Fruit fly (Drosophila melanogaster): ENCODE data around the gene CG10132.

CG10132 gene

dm6 chr2L:19512184-19512583 is 6.4 kb upstream of the CG10132 start:
- TF ChIP-seq OdsH (GFP tag; optimal IDR thresholded peaks at IDR 0.05) = no peak
- no peak for TF ChIP-seq Rel (GFP tag; optimal IDR thresholded peaks at IDR 0.05)
- TF ChIP-seq Rel (tag; optimal IDR thresholded peaks at IDR 0.05) = no peak
- TF ChIP-seq Abd-B (GFP tag; optimal IDR thresholded peaks at IDR 0.05) = no peak
- TF ChIP-seq jim (GFP tag; optimal IDR thresholded peaks at IDR 0.05) = no peak
- TF ChIP-seq dsf (GFP tag; optimal IDR thresholded peaks at IDR 0.05; ENCODE audit: borderline replicate concordance) = no peak
- no peak for TF ChIP-seq sage (GFP tag; optimal IDR thresholded peaks at IDR 0.05)
- TF ChIP-seq Dfd (GFP tag; optimal IDR thresholded peaks at IDR 0.05) = no peak
- no peak for TF ChIP-seq woc (GFP tag; optimal IDR thresholded peaks at IDR 0.05)
- no peak for TF ChIP-seq dl (GFP tag; optimal IDR thresholded peaks at IDR 0.05; ENCODE audit: insufficient read depth in 1 of 2, partially characterized antibody in 2 of 2)
- no peak for TF ChIP-seq h (GFP tag; optimal IDR thresholded peaks at IDR 0.05)
- TF ChIP-seq lola (GFP tag; optimal IDR thresholded peaks at IDR 0.05) = no peak

DNA sequence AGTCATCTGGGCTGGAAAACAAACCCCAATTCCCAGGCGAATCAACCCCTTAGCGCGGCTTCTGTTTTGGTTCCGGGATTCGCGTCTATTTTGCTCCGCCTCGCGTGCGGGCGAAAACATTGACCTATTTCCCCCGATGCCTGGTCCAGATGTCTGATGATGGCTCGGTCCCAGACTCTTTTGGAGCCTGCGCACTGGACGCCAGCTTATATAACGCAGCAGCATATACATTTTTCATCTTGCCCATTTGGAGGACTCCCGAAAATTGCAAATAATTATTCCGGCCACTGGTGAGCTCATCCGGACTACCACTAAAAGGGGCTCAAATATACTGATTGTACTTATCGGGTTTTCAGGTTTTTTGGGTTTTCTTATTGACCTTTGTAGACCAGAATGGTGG is 2.6 kb upstream of the CG10132 start:
- TF ChIP-seq ey (GFP tag; optimal IDR thresholded peaks at IDR 0.05) (no peak), foxo (GFP tag; optimal IDR thresholded peaks at IDR 0.05) (no peak), psq (GFP tag; optimal IDR thresholded peaks at IDR 0.05) (peak; percentile 34), Dfd (GFP tag; optimal IDR thresholded peaks at IDR 0.05) (no peak)

dm6 chr2L:19517154-19517814 is 1.3 kb upstream of the CG10132 start, which contains the start of gene Hasp:
Gene Hasp, minus strand, starts transcription at chr2L:19517204.
- no peak for TF ChIP-seq woc (GFP tag; optimal IDR thresholded peaks at IDR 0.05)
- no peak for TF ChIP-seq lola (GFP tag; optimal IDR thresholded peaks at IDR 0.05)
- peak; percentile 17 for TF ChIP-seq HLH106 (tag; optimal IDR thresholded peaks at IDR 0.05)

dm6 chr2L:19519611-19520010 is 987 bp downstream of the CG10132 start:
- TF ChIP-seq CrebA (GFP tag; optimal IDR thresholded peaks at IDR 0.05; ENCODE audit: borderline replicate concordance) = no peak

DNA sequence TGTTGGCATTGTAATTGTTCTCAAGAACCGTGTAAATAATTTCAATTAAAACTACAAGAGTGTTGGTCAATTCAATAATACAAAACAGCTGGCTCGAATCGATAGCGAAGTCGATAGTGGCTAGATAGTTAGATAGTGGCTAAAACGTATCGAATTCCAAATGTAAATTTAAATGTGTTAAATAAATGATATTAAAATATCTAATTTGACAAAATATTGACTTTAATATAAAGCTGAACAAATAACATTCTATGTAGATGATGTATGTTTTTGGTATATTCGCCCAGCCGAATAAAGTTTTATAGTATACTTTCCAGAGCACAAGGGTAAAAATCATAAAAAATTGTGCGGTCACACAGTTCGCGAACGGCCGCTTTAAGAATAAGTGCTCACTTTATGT is 7.7 kb downstream of the CG10132 start, which contains the start of the genes Dpm1 and CG10137:
Gene Dpm1, minus strand, starts transcription at position 53 of the 400 bp plus-strand sequence.
Gene CG10137, plus strand, starts transcription at position 371 of the 400 bp plus-strand sequence.
- TF ChIP-seq fru (GFP tag; optimal IDR thresholded peaks at IDR 0.05) (no peak), sage (GFP tag; optimal IDR thresholded peaks at IDR 0.05) (peak; percentile 30), Hr78 (GFP tag; optimal IDR thresholded peaks at IDR 0.05) (no peak), tai (GFP tag; optimal IDR thresholded peaks at IDR 0.05) (no peak), Myc (optimal IDR thresholded peaks at IDR 0.05) (peak; percentile 51), usp (GFP tag; optimal IDR thresholded peaks at IDR 0.05) (no peak), Mio (GFP tag; optimal IDR thresholded peaks at IDR 0.05) (no peak), CrebA (GFP tag; optimal IDR thresholded peaks at IDR 0.05; ENCODE audit: borderline replicate concordance) (no peak), CG9705 (GFP tag; optimal IDR thresholded peaks at IDR 0.05) (no peak), Vsx2 (GFP tag; optimal IDR thresholded peaks at IDR 0.05; ENCODE audit: partially characterized antibody) (no peak), h (GFP tag; optimal IDR thresholded peaks at IDR 0.05) (peak; percentile 25), rgr (GFP tag; optimal IDR thresholded peaks at IDR 0.05) (peak; percentile 19), GATAd (GFP tag; optimal IDR thresholded peaks at IDR 0.05) (no peak), Sp1 (GFP tag; optimal IDR thresholded peaks at IDR 0.05) (no peak), pan (optimal IDR thresholded peaks at IDR 0.05) (no peak), Hr83 (GFP tag; optimal IDR thresholded peaks at IDR 0.05; ENCODE audit: poor library complexity, severe bottlenecking) (no peak), N (GFP tag; optimal IDR thresholded peaks at IDR 0.05) (no peak), dl (GFP tag; optimal IDR thresholded peaks at IDR 0.05; ENCODE audit: insufficient read depth in 1 of 2, partially characterized antibody in 2 of 2) (no peak), psq (GFP tag; optimal IDR thresholded peaks at IDR 0.05) (no peak), Hnf4 (GFP tag; optimal IDR thresholded peaks at IDR 0.05) (no peak), brk (GFP tag; optimal IDR thresholded peaks at IDR 0.05) (no peak), ey (GFP tag; optimal IDR thresholded peaks at IDR 0.05) (no peak), Abd-B (GFP tag; optimal IDR thresholded peaks at IDR 0.05) (no peak), HLH106 (tag; optimal IDR thresholded peaks at IDR 0.05) (no peak), Dfd (GFP tag; optimal IDR thresholded peaks at IDR 0.05) (no peak), CG32264 (GFP tag; optimal IDR thresholded peaks at IDR 0.05) (no peak)
